Worm (Caenorhabditis elegans) whole organism, midembryonic: ENCODE results near the gene F08D12.7.

Experiments
- T22C8.4 ChIP-seq: fragments of 200-800 bp; sonication (Bioruptor generic); IDR thresholded peaks from 2 replicates; pipeline ENCODE4 v1.3.6; 2022; ENCODE audit warnings: missing genetic modification characterization, missing compliant biosample characterization
- cog-1 ChIP-seq: sonication (generic microtip); optimal IDR thresholded peaks from 2 replicates; lab custom pipeline; 2016; ENCODE audit warnings: missing genetic modification characterization, missing compliant biosample characterization
- flt-1 ChIP-seq: fragments of 200-800 bp; sonication (Bioruptor generic); IDR thresholded peaks from 2 replicates; pipeline ENCODE4 v1.3.6; 2022; ENCODE audit warnings: missing genetic modification characterization, missing compliant biosample characterization
- klf-2 ChIP-seq: fragments of 200-800 bp; sonication (Bioruptor generic); conservative IDR thresholded peaks from 2 replicates; pipeline ENCODE4 v1.3.6; 2022; ENCODE audit warnings: missing genetic modification reagents, missing genetic modification characterization, missing compliant biosample characterization
- med-1 ChIP-seq: sonication (generic microtip); optimal IDR thresholded peaks from 2 replicates; lab custom pipeline; 2017; ENCODE audit warnings: missing genetic modification characterization, mild to moderate bottlenecking, missing compliant biosample characterization, antibody characterized with exemption, missing genetic modification reagents; ENCODE audit not compliant: insufficient read depth
- ref-1 ChIP-seq: fragments of 200-800 bp; sonication (Bioruptor generic); conservative IDR thresholded peaks from 2 replicates; pipeline ENCODE4 v1.3.6; 2022; ENCODE audit warnings: missing genetic modification reagents, missing genetic modification characterization, missing compliant biosample characterization
- ztf-23 ChIP-seq: fragments of 200-800 bp; sonication (Bioruptor generic); IDR thresholded peaks from 2 replicates; pipeline ENCODE4 v1.3.6; 2022; ENCODE audit warnings: missing genetic modification reagents, missing genetic modification characterization, missing compliant biosample characterization
- ztf-29 ChIP-seq: fragments of 200-800 bp; sonication (Bioruptor generic); IDR thresholded peaks from 2 replicates; pipeline ENCODE4 v1.3.6; 2022; ENCODE audit warnings: missing genetic modification reagents, missing genetic modification characterization, missing compliant biosample characterization

ce11 chrII:2752999-2753398, 15.9 kb downstream of the F08D12.7 start, which contains the start of gene F29A7.3:
- TF ChIP-seq flt-1 (GFP tag; lab: Robert Waterston, UW) (no peak), cog-1 (tag; lab: Kevin White, UChicago) (no peak), ztf-23 (GFP tag; lab: Robert Waterston, UW) (no peak), klf-2 (GFP tag; lab: Robert Waterston, UW) (no peak), med-1 (GFP tag; lab: Kevin White, UChicago) (no peak), T22C8.4 (GFP tag; lab: Robert Waterston, UW) (no peak), ref-1 (GFP tag; lab: Robert Waterston, UW) (no peak), ztf-29 (GFP tag; lab: Robert Waterston, UW) (no peak)
